Fruit fly (Drosophila melanogaster): ENCODE measurements around the gene CG1492.

The CG1492 gene

dm6 chrX:12050292-12050691, 38.3 kb upstream of the CG1492 start:
- TF ChIP-seq Fer2 (tag; optimal IDR thresholded peaks at IDR 0.05) (no peak), scrt (GFP tag; optimal IDR thresholded peaks at IDR 0.05) (peak; percentile 50), Hr39 (optimal IDR thresholded peaks at IDR 0.05) (peak; percentile 75)

- TF ChIP-seq nau (GFP tag; optimal IDR thresholded peaks at IDR 0.05): no peak
- TF ChIP-seq CG11504 (tag; optimal IDR thresholded peaks at IDR 0.05): no peak
- no peak for TF ChIP-seq CG7839 (tag; optimal IDR thresholded peaks at IDR 0.05)
- TF ChIP-seq CG17829 (tag; optimal IDR thresholded peaks at IDR 0.05): no peak
- peak; percentile 27 for TF ChIP-seq CG5180 (GFP tag; optimal IDR thresholded peaks at IDR 0.05)
- peak in 1 of 2 experiments; percentile 12 for TF ChIP-seq Trl (optimal IDR thresholded peaks at IDR 0.05)
- no peak for TF ChIP-seq Trl (GFP tag; optimal IDR thresholded peaks at IDR 0.05)
- no peak for TF ChIP-seq CG6813 (GFP tag; optimal IDR thresholded peaks at IDR 0.05)
Measured at dm6 chrX:12043398-12043797, 31.4 kb upstream of the CG1492 start, which contains the start of gene Ten-a. Ten-a (plus strand) TSS chrX:12043698.

dm6 chrX:12035207-12035606, 23.2 kb upstream of the CG1492 start:
- TF ChIP-seq CTCF (GFP tag; optimal IDR thresholded peaks at IDR 0.05) (peak; percentile 93), Dip2 (GFP tag; IDR thresholded peaks at IDR 0.05) (peak; percentile 89), pita (GFP tag; optimal IDR thresholded peaks at IDR 0.05) (peak; percentile 17), CG15601 (tag; optimal IDR thresholded peaks at IDR 0.05) (peak; percentile 7), Dp (GFP tag; optimal IDR thresholded peaks at IDR 0.05) (peak; percentile 17), Med (GFP tag) (peak; percentile 7), gem (tag; optimal IDR thresholded peaks at IDR 0.05) (peak; percentile 11), CG11504 (tag; optimal IDR thresholded peaks at IDR 0.05) (peak; percentile 17), wor (GFP tag; IDR thresholded peaks at IDR 0.05) (no peak), CG7839 (tag; optimal IDR thresholded peaks at IDR 0.05) (no peak), CG2202 (tag; optimal IDR thresholded peaks at IDR 0.05) (no peak), Doc2 (GFP tag; IDR thresholded peaks at IDR 0.05) (no peak), stwl (tag; optimal IDR thresholded peaks at IDR 0.05) (peak; percentile 2), gsb (GFP tag; IDR thresholded peaks at IDR 0.05) (no peak), Myb (GFP tag; optimal IDR thresholded peaks at IDR 0.05) (peak; percentile 1), Pdp1 (GFP tag; optimal IDR thresholded peaks at IDR 0.05) (peak in 1 of 2 experiments; percentile 79), CG9727 (GFP tag; optimal IDR thresholded peaks at IDR 0.05) (no peak), CkIIα-i1 (GFP tag; IDR thresholded peaks at IDR 0.05) (no peak), CG8944 (GFP tag; optimal IDR thresholded peaks at IDR 0.05) (no peak), CG12744 (GFP tag; optimal IDR thresholded peaks at IDR 0.05) (no peak), wek (GFP tag; optimal IDR thresholded peaks at IDR 0.05) (no peak)

dm6 chrX:12034713-12035112, 22.7 kb upstream of the CG1492 start:
- no peak for TF ChIP-seq CG1024 (GFP tag; IDR thresholded peaks at IDR 0.05)
- TF ChIP-seq CG16813 (GFP tag; IDR thresholded peaks at IDR 0.05; ENCODE audit: partially characterized antibody): peak; percentile 42; the same call in 2 of the 3 replicates
- no peak for TF ChIP-seq jing (GFP tag; optimal IDR thresholded peaks at IDR 0.05)
- no peak for TF ChIP-seq CG18599 (GFP tag; optimal IDR thresholded peaks at IDR 0.05)
- 0 out of 3 replicates have a peak, but pooled peaks have one; percentile 44 for TF ChIP-seq CG7963 (GFP tag; IDR thresholded peaks at IDR 0.05; ENCODE audit: partially characterized antibody)
- TF ChIP-seq da (GFP tag; optimal IDR thresholded peaks at IDR 0.05): no peak
- 0 out of 4 replicates have a peak, but pooled peaks have one; percentile 22 for TF ChIP-seq Dll (GFP tag; IDR thresholded peaks at IDR 0.05; ENCODE audit: partially characterized antibody)
- TF ChIP-seq nerfin-2 (GFP tag; IDR thresholded peaks at IDR 0.05; ENCODE audit: partially characterized antibody): peak; percentile 62
- no peak for TF ChIP-seq CG8765 (GFP tag; IDR thresholded peaks at IDR 0.05)
- 0 out of 2 replicates have a peak, but pooled peaks have one; percentile 24 for TF ChIP-seq Scr (GFP tag; IDR thresholded peaks at IDR 0.05; ENCODE audit: partially characterized antibody)
- TF ChIP-seq exex (tag; optimal IDR thresholded peaks at IDR 0.05): no peak
- TF ChIP-seq tna (GFP tag; IDR thresholded peaks at IDR 0.05; ENCODE audit: partially characterized antibody): peak; percentile 66; the same call in 1 of the 2 replicates
- TF ChIP-seq HLH4C (GFP tag; IDR thresholded peaks at IDR 0.05; ENCODE audit: partially characterized antibody): peak; percentile 73
- TF ChIP-seq gcm (GFP tag; optimal IDR thresholded peaks at IDR 0.05): no peak
- TF ChIP-seq CG14860 (GFP tag; IDR thresholded peaks at IDR 0.05; ENCODE audit: partially characterized antibody): peak; percentile 53; the same call in 1 of the 3 replicates
- 0 out of 2 replicates have a peak, but pooled peaks have one; percentile 28 for TF ChIP-seq Bgb (GFP tag; IDR thresholded peaks at IDR 0.05; ENCODE audit: partially characterized antibody)
- no peak for TF ChIP-seq ttk (GFP tag; IDR thresholded peaks at IDR 0.05)

All from whole organism, embryonic.